Worm (Caenorhabditis elegans) whole organism, early embryonic: ENCODE data around the gene srh-141.

Experiments used
- F13C5.2 ChIP-seq: sonication (generic microtip); optimal IDR thresholded peaks from 2 replicates; lab custom pipeline; 2017; ENCODE audit warnings: mild to moderate bottlenecking, missing genetic modification characterization, inconsistent platforms, missing compliant biosample characterization
- aly-1 ChIP-seq: sonication (generic microtip); optimal IDR thresholded peaks from 2 replicates; lab custom pipeline; 2016; ENCODE audit warnings: missing genetic modification characterization, missing compliant biosample characterization
- ama-1 ChIP-seq: fragments of 150-350 bp; optimal IDR thresholded peaks from 2 replicates; lab custom pipeline; 2014
- ceh-13 ChIP-seq: fragments of 200-800 bp; sonication (Bioruptor generic); optimal IDR thresholded peaks from 2 replicates; lab custom pipeline; 2018; ENCODE audit warnings: mild to moderate bottlenecking, missing genetic modification characterization, missing compliant biosample characterization
- ceh-36 ChIP-seq: sonication (generic microtip); optimal IDR thresholded peaks from 2 replicates; lab custom pipeline; 2016; ENCODE audit warnings: missing genetic modification characterization, inconsistent platforms, missing compliant biosample characterization
- ets-7 ChIP-seq: sonication (generic microtip); optimal IDR thresholded peaks from 2 replicates; lab custom pipeline; 2016; ENCODE audit warnings: missing genotype, missing genetic modification characterization, missing compliant biosample characterization
- flt-1 ChIP-seq: fragments of 200-800 bp; sonication (Bioruptor generic); IDR thresholded peaks from 2 replicates; pipeline ENCODE4 v1.3.6; 2022; ENCODE audit warnings: missing genetic modification characterization, missing compliant biosample characterization
- hmbx-1 ChIP-seq: sonication (generic microtip); optimal IDR thresholded peaks from 2 replicates; lab custom pipeline; 2016; ENCODE audit warnings: mild to moderate bottlenecking, missing genetic modification characterization, missing compliant biosample characterization
- hmg-4 ChIP-seq: fragments of 200-800 bp; sonication (Bioruptor generic); optimal IDR thresholded peaks from 2 replicates; lab custom pipeline; 2018; ENCODE audit warnings: mild to moderate bottlenecking, missing genetic modification characterization, missing compliant biosample characterization
- hnd-1 ChIP-seq: sonication (generic microtip); optimal IDR thresholded peaks from 2 replicates; lab custom pipeline; 2016; ENCODE audit warnings: missing genetic modification characterization, missing compliant biosample characterization
- scrt-1 ChIP-seq: fragments of 200-800 bp; sonication (Bioruptor generic); IDR thresholded peaks from 2 replicates; pipeline ENCODE4 v1.3.6; 2022; ENCODE audit warnings: missing genetic modification characterization, missing compliant biosample characterization
- sea-1 ChIP-seq: fragments of 200-800 bp; sonication (Bioruptor generic); conservative IDR thresholded peaks from 2 replicates; pipeline ENCODE4 v1.3.6; 2022; ENCODE audit warnings: missing genetic modification characterization, missing compliant biosample characterization
- tbx-37 ChIP-seq: fragments of 200-800 bp; sonication (Bioruptor generic); conservative IDR thresholded peaks from 2 replicates; pipeline ENCODE4 v1.3.6; 2022; ENCODE audit warnings: missing genetic modification reagents, missing genetic modification characterization, missing compliant biosample characterization

DNA sequence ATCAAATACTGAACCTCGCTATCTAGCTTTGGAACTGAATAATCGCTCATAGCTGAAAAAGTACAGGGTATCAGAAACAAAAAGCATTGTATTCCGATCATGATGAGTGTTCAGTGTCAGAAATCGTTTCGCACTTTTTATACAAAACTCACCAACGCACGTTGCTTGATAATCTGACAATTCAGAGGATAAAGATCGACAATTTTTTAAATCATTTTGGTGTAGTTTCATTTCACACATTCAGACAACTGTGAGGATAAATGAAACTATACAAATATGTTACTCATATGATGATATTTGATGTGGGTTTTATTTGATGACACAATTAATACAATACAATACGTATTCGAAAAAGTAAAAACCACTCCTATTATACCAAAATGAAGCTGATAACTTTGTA lies 39.3 kb downstream of the srh-141 start, which contains the start of gene F57E7.2:
- TF ChIP-seq flt-1 (GFP tag; lab: Robert Waterston, UW), result no peak
- no peak for TF ChIP-seq ama-1 (lab: Kevin White, UChicago)
- TF ChIP-seq hmbx-1, result no peak
- no peak for TF ChIP-seq tbx-37
- no peak for TF ChIP-seq ceh-13 (GFP tag; lab: Kevin White, UChicago)
- no peak for TF ChIP-seq hmg-4 (GFP tag; lab: Kevin White, UChicago)
- no peak for TF ChIP-seq sea-1 (GFP tag; lab: Robert Waterston, UW)
- no peak for TF ChIP-seq scrt-1 (GFP tag; lab: Robert Waterston, UW)
- no peak for TF ChIP-seq aly-1
- TF ChIP-seq ets-7 (tag; lab: Kevin White, UChicago), result no peak
- no peak for TF ChIP-seq F13C5.2 (tag; lab: Kevin White, UChicago)
- TF ChIP-seq ceh-36, result no peak
- TF ChIP-seq hnd-1 (tag; lab: Kevin White, UChicago), result no peak
